Worm (Caenorhabditis elegans) whole organism, L4 larva: ENCODE results near the gene btb-19.

Experiments used
- D1046.2 ChIP-seq: fragments of 200-800 bp; sonication (Bioruptor generic); IDR thresholded peaks from 2 replicates; pipeline ENCODE4 v1.3.6; 2022; ENCODE audit warnings: missing genetic modification characterization, missing compliant biosample characterization
- F37D6.2 ChIP-seq: sonication (generic microtip); optimal IDR thresholded peaks from 2 replicates; lab custom pipeline; 2016; ENCODE audit warnings: mild to moderate bottlenecking, missing genetic modification characterization, missing compliant biosample characterization
- F44E2.7 ChIP-seq: fragments of 200-800 bp; sonication (Bioruptor generic); IDR thresholded peaks from 2 replicates; pipeline ENCODE4 v2.1.2; 2022; ENCODE audit warnings: missing genetic modification characterization, missing compliant biosample characterization
- T20F7.1 ChIP-seq: fragments of 200-800 bp; sonication (Bioruptor generic); optimal IDR thresholded peaks from 2 replicates; lab custom pipeline; 2018; ENCODE audit warnings: mild to moderate bottlenecking, missing genetic modification characterization, missing compliant biosample characterization
- T26A8.4 ChIP-seq: fragments of 200-800 bp; sonication (Bioruptor generic); IDR thresholded peaks from 2 replicates; pipeline ENCODE4 v1.3.6; 2022; ENCODE audit warnings: missing genetic modification characterization, missing compliant biosample characterization
- Y75B8A.6 ChIP-seq: fragments of 200-800 bp; sonication (Bioruptor generic); IDR thresholded peaks from 2 replicates; pipeline ENCODE4 v1.3.6; 2022; ENCODE audit warnings: missing genetic modification reagents, missing genetic modification characterization, missing compliant biosample characterization
- aha-1 ChIP-seq: fragments of 150-350 bp; peaks from one replicate; lab custom pipeline; 2014; ENCODE audit warnings: missing biosample characterization, missing genetic modification characterization
- ama-1 ChIP-seq: fragments of 150-350 bp; optimal IDR thresholded peaks from 2 replicates; lab custom pipeline; 2014; ENCODE audit warnings: inconsistent platforms, mixed read lengths
- ceh-20 ChIP-seq: fragments of 200-800 bp; sonication (Bioruptor generic); IDR thresholded peaks from 2 replicates; pipeline ENCODE4 v1.3.6; 2022; ENCODE audit warnings: missing genetic modification reagents, missing genetic modification characterization, missing compliant biosample characterization
- ceh-28 ChIP-seq: fragments of 150-350 bp; optimal IDR thresholded peaks from 2 replicates; lab custom pipeline; 2014; ENCODE audit warnings: missing biosample characterization, missing genetic modification reagents, missing genetic modification characterization
- ces-1 ChIP-seq: fragments of 150-350 bp; sonication (generic microtip); optimal IDR thresholded peaks from 4 replicates; lab custom pipeline; 2014; ENCODE audit warnings: missing biosample characterization, missing genetic modification reagents, missing genetic modification characterization
- cey-2 ChIP-seq: sonication (generic microtip); optimal IDR thresholded peaks from 3 replicates; lab custom pipeline; 2017; ENCODE audit warnings: missing genetic modification characterization, mild to moderate bottlenecking, missing compliant biosample characterization, antibody characterized with exemption, borderline replicate concordance; ENCODE audit not compliant: insufficient read depth
- ctbp-1 ChIP-seq: fragments of 200-800 bp; sonication (Bioruptor generic); IDR thresholded peaks from 2 replicates; pipeline ENCODE4 v1.3.6; 2022; ENCODE audit warnings: missing genetic modification reagents, missing genetic modification characterization, missing compliant biosample characterization
- daf-16 ChIP-seq, 3 experiments: sonication (generic microtip); optimal IDR thresholded peaks; 2 replicates each; lab custom pipeline; 2016 to 2017; ENCODE audit warnings: missing genetic modification characterization in 3 of 3, missing genetic modification reagents in 3 of 3, mild to moderate bottlenecking in 2 of 3, missing compliant biosample characterization in 2 of 3, missing biosample characterization in 1 of 3, moderate library complexity in 1 of 3
- daf-19 ChIP-seq: fragments of 200-800 bp; sonication (Bioruptor generic); conservative IDR thresholded peaks from 2 replicates; pipeline ENCODE4 v1.3.6; 2022; ENCODE audit warnings: missing genetic modification characterization, missing compliant biosample characterization
- dmd-6 ChIP-seq: fragments of 200-800 bp; sonication (Bioruptor generic); IDR thresholded peaks from 2 replicates; pipeline ENCODE4 v1.3.6; 2022; ENCODE audit warnings: missing genetic modification reagents, missing genetic modification characterization, missing compliant biosample characterization
- dpl-1 ChIP-seq: fragments of 150-350 bp; optimal IDR thresholded peaks from 2 replicates; lab custom pipeline; 2014; ENCODE audit warnings: missing biosample characterization, missing genetic modification reagents, missing genetic modification characterization
- dve-1 ChIP-seq: sonication (generic microtip); optimal IDR thresholded peaks from 2 replicates; lab custom pipeline; 2017; ENCODE audit warnings: antibody characterized with exemption, mild to moderate bottlenecking, missing genetic modification characterization, missing compliant biosample characterization; ENCODE audit not compliant: insufficient read depth
- egl-27 ChIP-seq: sonication (generic microtip); optimal IDR thresholded peaks from 3 replicates; lab custom pipeline; 2017; ENCODE audit warnings: missing biosample characterization, missing genetic modification reagents, missing genetic modification characterization
- fkh-10 ChIP-seq: fragments of 150-350 bp; optimal IDR thresholded peaks from 2 replicates; lab custom pipeline; 2014; ENCODE audit warnings: missing biosample characterization, missing genetic modification reagents, missing genetic modification characterization
- gei-8 ChIP-seq: fragments of 200-800 bp; sonication (Bioruptor generic); optimal IDR thresholded peaks from 2 replicates; lab custom pipeline; 2018; ENCODE audit warnings: mild to moderate bottlenecking, missing genetic modification characterization, missing compliant biosample characterization
- hif-1 ChIP-seq, 2 experiments: sonication (generic microtip); optimal IDR thresholded peaks; 2 replicates each; lab custom pipeline; 2016 to 2017; ENCODE audit warnings: missing compliant biosample characterization in 2 of 2, missing genetic modification characterization in 2 of 2, missing genetic modification reagents in 2 of 2, missing genotype in 2 of 2, mild to moderate bottlenecking in 1 of 2
- hlh-11 ChIP-seq: fragments of 200-800 bp; sonication (Bioruptor generic); optimal IDR thresholded peaks from 2 replicates; lab custom pipeline; 2018; ENCODE audit warnings: mild to moderate bottlenecking, missing genetic modification characterization, missing compliant biosample characterization
- hlh-30 ChIP-seq: sonication (generic microtip); optimal IDR thresholded peaks from 2 replicates; lab custom pipeline; 2017; ENCODE audit warnings: antibody characterized with exemption, mild to moderate bottlenecking, missing genetic modification characterization, missing compliant biosample characterization; ENCODE audit not compliant: insufficient read depth
- hmg-1.1 ChIP-seq: fragments of 200-800 bp; sonication (Bioruptor generic); IDR thresholded peaks from 2 replicates; pipeline ENCODE4 v1.3.6; 2022; ENCODE audit warnings: missing genetic modification reagents, missing genetic modification characterization, missing compliant biosample characterization
- lim-7 ChIP-seq: fragments of 200-800 bp; sonication (Bioruptor generic); IDR thresholded peaks from 2 replicates; pipeline ENCODE4 v1.3.6; 2022; ENCODE audit warnings: missing genetic modification characterization, missing compliant biosample characterization
- lin-15B ChIP-seq: fragments of 150-350 bp; sonication (generic microtip); optimal IDR thresholded peaks from 3 replicates; lab custom pipeline; 2014; ENCODE audit warnings: missing biosample characterization, missing genetic modification characterization
- lin-29 ChIP-seq: fragments of 200-800 bp; sonication (Bioruptor generic); IDR thresholded peaks from 2 replicates; pipeline ENCODE4 v1.3.6; 2022; ENCODE audit warnings: missing genetic modification reagents, missing genetic modification characterization, missing compliant biosample characterization
- lin-38 ChIP-seq: fragments of 200-800 bp; sonication (Bioruptor generic); IDR thresholded peaks from 2 replicates; pipeline ENCODE4 v1.3.6; 2022; ENCODE audit warnings: missing genetic modification reagents, missing genetic modification characterization, missing compliant biosample characterization
- lsy-2 ChIP-seq, 2 experiments: fragments of 150-350 bp in 1 of 2; sonication (generic microtip) in 1 of 2; optimal IDR thresholded peaks; 2 replicates each; lab custom pipeline; 2014 to 2017; ENCODE audit warnings: missing biosample characterization in 2 of 2, missing genetic modification characterization in 2 of 2
- mdl-1 ChIP-seq, 2 experiments: fragments of 150-350 bp in 1 of 2; sonication (generic microtip) in 1 of 2; optimal IDR thresholded peaks; 2 replicates each; lab custom pipeline; 2014 to 2017; ENCODE audit warnings: missing biosample characterization in 2 of 2, missing genetic modification characterization in 2 of 2
- mep-1 ChIP-seq: fragments of 150-350 bp; sonication (generic microtip); optimal IDR thresholded peaks from 3 replicates; lab custom pipeline; 2014; ENCODE audit warnings: missing biosample characterization, missing genetic modification characterization
- nhr-102 ChIP-seq: sonication (generic microtip); optimal IDR thresholded peaks from 2 replicates; lab custom pipeline; 2016; ENCODE audit warnings: mild to moderate bottlenecking, missing genetic modification characterization, moderate library complexity, missing compliant biosample characterization
- nhr-28 ChIP-seq: fragments of 150-350 bp; optimal IDR thresholded peaks from 2 replicates; lab custom pipeline; 2014; ENCODE audit warnings: missing biosample characterization, missing genetic modification characterization
- nhr-42 ChIP-seq: fragments of 200-800 bp; sonication (Bioruptor generic); IDR thresholded peaks from 2 replicates; pipeline ENCODE4 v1.3.6; 2022; ENCODE audit warnings: missing genetic modification characterization, missing compliant biosample characterization
- nhr-48 ChIP-seq: sonication (generic microtip); optimal IDR thresholded peaks from 2 replicates; lab custom pipeline; 2016; ENCODE audit warnings: mild to moderate bottlenecking, missing genetic modification characterization, missing compliant biosample characterization
- nhr-76 ChIP-seq: fragments of 150-350 bp; optimal IDR thresholded peaks from 2 replicates; lab custom pipeline; 2014; ENCODE audit warnings: missing biosample characterization, missing genetic modification characterization
- nhr-77 ChIP-seq: fragments of 150-350 bp; optimal IDR thresholded peaks from 2 replicates; lab custom pipeline; 2014; ENCODE audit warnings: missing biosample characterization, missing genetic modification characterization
- pqm-1 ChIP-seq: sonication (generic microtip); optimal IDR thresholded peaks from 2 replicates; lab custom pipeline; 2017; ENCODE audit warnings: missing biosample characterization, missing genetic modification characterization
- rbr-2 ChIP-seq: sonication (generic microtip); optimal IDR thresholded peaks from 2 replicates; lab custom pipeline; 2016; ENCODE audit warnings: missing genotype, missing genetic modification characterization, missing compliant biosample characterization
- spr-1 ChIP-seq: sonication (generic microtip); optimal IDR thresholded peaks from 2 replicates; lab custom pipeline; 2016; ENCODE audit warnings: mild to moderate bottlenecking, missing genetic modification characterization, missing compliant biosample characterization
- zfp-3 ChIP-seq: fragments of 200-800 bp; sonication (Bioruptor generic); conservative IDR thresholded peaks from 2 replicates; pipeline ENCODE4 v1.3.6; 2022; ENCODE audit warnings: missing genetic modification reagents, missing genetic modification characterization, missing compliant biosample characterization
- zip-11 ChIP-seq: fragments of 200-800 bp; sonication (Bioruptor generic); IDR thresholded peaks from 2 replicates; pipeline ENCODE4 v1.3.6; 2022; ENCODE audit warnings: missing genetic modification characterization, missing compliant biosample characterization
- zip-2 ChIP-seq: fragments of 150-350 bp; optimal IDR thresholded peaks from 2 replicates; lab custom pipeline; 2014; ENCODE audit warnings: missing biosample characterization, missing genetic modification characterization
- ztf-7 ChIP-seq: fragments of 150-350 bp; optimal IDR thresholded peaks from 2 replicates; lab custom pipeline; 2014; ENCODE audit warnings: missing biosample characterization, missing genetic modification characterization

btb-19 gene

ce11 chrII:14492592-14493196, 29.2 kb downstream of the btb-19 start:
- TF ChIP-seq zfp-3 (GFP tag; lab: Robert Waterston, UW) (0 out of 2 replicates have a peak, but pooled peaks have one; percentile 9), mep-1 (tag; lab: Kevin White, UChicago) (peak; percentile 13), lin-15B (tag; lab: Kevin White, UChicago) (no peak)

ce11 chrII:14489407-14489806, 32.5 kb downstream of the btb-19 start, which contains the start of gene vnut-1:
Gene vnut-1 (plus strand): TSS chrII:14489802.
- TF ChIP-seq Y75B8A.6 (GFP tag; lab: Robert Waterston, UW), result no peak
- peak; percentile 97 for TF ChIP-seq aha-1 (tag; lab: Kevin White, UChicago)
- no peak for TF ChIP-seq daf-16 (GFP tag; optimal IDR thresholded peaks at IDR 0.05; lab: Kevin White, UChicago)
- peak; percentile 70 for TF ChIP-seq daf-16 (tag; optimal IDR thresholded peaks at IDR 0.05; lab: Kevin White, UChicago)
- TF ChIP-seq nhr-77 (tag; lab: Kevin White, UChicago), result peak; percentile 92
- peak in 1 of 2 experiments; percentile 72 for TF ChIP-seq mdl-1 (tag; optimal IDR thresholded peaks at IDR 0.05; lab: Kevin White, UChicago)
- TF ChIP-seq hif-1 (tag; optimal IDR thresholded peaks at IDR 0.05; lab: Kevin White, UChicago), result peak in 1 of 2 experiments; percentile 62
- TF ChIP-seq zip-2, result no peak
- TF ChIP-seq mep-1 (tag; lab: Kevin White, UChicago), result peak; percentile 66
- peak; percentile 37; the same call in 1 of the 2 replicates for TF ChIP-seq hmg-1.1 (GFP tag; lab: Robert Waterston, UW)
- TF ChIP-seq nhr-28 (tag; lab: Kevin White, UChicago), result peak; percentile 78
- TF ChIP-seq nhr-76, result no peak
- TF ChIP-seq pqm-1 (tag; lab: Kevin White, UChicago), result peak; percentile 79
- no peak for TF ChIP-seq ama-1 (lab: Kevin White, UChicago)
- TF ChIP-seq zip-11 (GFP tag; lab: Robert Waterston, UW), result no peak
- TF ChIP-seq zfp-3 (GFP tag; lab: Robert Waterston, UW), result no peak
- TF ChIP-seq lin-29 (GFP tag; lab: Robert Waterston, UW), result no peak
- TF ChIP-seq hlh-11, result peak; percentile 32
- TF ChIP-seq F44E2.7, result no peak
- TF ChIP-seq lim-7, result no peak
- peak; percentile 43 for TF ChIP-seq dmd-6 (GFP tag; lab: Robert Waterston, UW)
- no peak for TF ChIP-seq ctbp-1 (GFP tag; lab: Robert Waterston, UW)
- peak in 1 of 2 experiments; percentile 66 for TF ChIP-seq lsy-2 (tag; optimal IDR thresholded peaks at IDR 0.05; lab: Kevin White, UChicago)
- TF ChIP-seq T26A8.4 (GFP tag; lab: Robert Waterston, UW), result no peak
- no peak for TF ChIP-seq daf-19 (GFP tag; lab: Robert Waterston, UW)
- no peak for TF ChIP-seq ces-1 (GFP tag; lab: Kevin White, UChicago)
- TF ChIP-seq nhr-48 (tag; lab: Kevin White, UChicago), result peak; percentile 57
- TF ChIP-seq dpl-1 (GFP tag; lab: Kevin White, UChicago), result peak; percentile 29
- TF ChIP-seq cey-2, result peak; percentile 68
- TF ChIP-seq hlh-30 (tag; lab: Kevin White, UChicago), result peak; percentile 55
- no peak for TF ChIP-seq egl-27 (tag; lab: Kevin White, UChicago)
- TF ChIP-seq dve-1 (tag; lab: Kevin White, UChicago), result peak; percentile 59

- TF ChIP-seq ceh-28, result no peak
- no peak for TF ChIP-seq pqm-1 (tag; lab: Kevin White, UChicago)
- peak; percentile 23 for TF ChIP-seq ztf-7 (tag; lab: Kevin White, UChicago)
- TF ChIP-seq lin-38 (GFP tag; lab: Robert Waterston, UW), result peak; percentile 71
- peak; percentile 67 for TF ChIP-seq dve-1 (tag; lab: Kevin White, UChicago)
- TF ChIP-seq nhr-77 (tag; lab: Kevin White, UChicago), result peak; percentile 60
- TF ChIP-seq hlh-30 (tag; lab: Kevin White, UChicago), result peak; percentile 18
- TF ChIP-seq rbr-2 (tag; lab: Kevin White, UChicago), result peak; percentile 44
- TF ChIP-seq nhr-28 (tag; lab: Kevin White, UChicago), result peak; percentile 19
- peak; percentile 98 for TF ChIP-seq aha-1 (tag; lab: Kevin White, UChicago)
- TF ChIP-seq T20F7.1 (GFP tag; lab: Kevin White, UChicago), result no peak
- TF ChIP-seq gei-8, result no peak
- peak; percentile 15 for TF ChIP-seq nhr-102 (tag; lab: Kevin White, UChicago)
- peak; percentile 80 for TF ChIP-seq nhr-42 (GFP tag; lab: Robert Waterston, UW)
- no peak for TF ChIP-seq D1046.2 (GFP tag; lab: Robert Waterston, UW)
- TF ChIP-seq fkh-10 (GFP tag; lab: Kevin White, UChicago), result peak; percentile 21
- TF ChIP-seq hif-1 (tag; optimal IDR thresholded peaks at IDR 0.05; lab: Kevin White, UChicago), result peak in 1 of 2 experiments; percentile 71
- peak; percentile 53 for TF ChIP-seq mep-1 (tag; lab: Kevin White, UChicago)
- peak; percentile 28; the same call in 1 of the 2 replicates for TF ChIP-seq ceh-20 (GFP tag; lab: Robert Waterston, UW)
- TF ChIP-seq F37D6.2 (tag; lab: Kevin White, UChicago), result peak; percentile 15
- TF ChIP-seq lsy-2 (tag; optimal IDR thresholded peaks at IDR 0.05; lab: Kevin White, UChicago), result peak in 1 of 2 experiments; percentile 79
- peak; percentile 53 for TF ChIP-seq dmd-6 (GFP tag; lab: Robert Waterston, UW)
- TF ChIP-seq spr-1 (tag; lab: Kevin White, UChicago), result peak; percentile 24
These were observed 33.3 kb downstream of the btb-19 start, which contains the start of gene usp-14 for ce11 chrII:14488661-14489060. Gene usp-14 (minus strand): TSS chrII:14488688.
